Worm (Caenorhabditis elegans): ENCODE results near the gene Y57G11C.8.

- TF ChIP-seq ref-1 (GFP tag; conservative IDR thresholded peaks at IDR 0.05), result no peak
- no peak for TF ChIP-seq klf-2 (GFP tag; conservative IDR thresholded peaks at IDR 0.05)
- TF ChIP-seq med-1 (GFP tag; optimal IDR thresholded peaks at IDR 0.05; ENCODE audit: insufficient read depth), result no peak
- peak; percentile 73 for TF ChIP-seq cog-1 (tag; optimal IDR thresholded peaks at IDR 0.05)
- no peak for TF ChIP-seq flt-1 (GFP tag; IDR thresholded peaks at IDR 0.05)
- no peak for TF ChIP-seq ztf-23 (GFP tag; IDR thresholded peaks at IDR 0.05)
Observed at ce11 chrIV:14767693-14768251, 13.9 kb upstream of the Y57G11C.8 start, which contains the start of the genes mrps-7 and Y57G11C.3.

All from whole organism, midembryonic.